Fruit fly (Drosophila melanogaster): ENCODE measurements around the gene AP-1gamma.

The AP-1gamma gene

dm6 chrX:9130243-9130642, 21.8 kb downstream of the AP-1gamma start (continued):
- TF ChIP-seq gsb-n (tag; optimal IDR thresholded peaks at IDR 0.05) (peak; percentile 78), CG17612 (GFP tag; IDR thresholded peaks at IDR 0.05) (no peak), phol (tag; optimal IDR thresholded peaks at IDR 0.05) (no peak), CG8281 (tag; optimal IDR thresholded peaks at IDR 0.05) (peak; percentile 85), CG4360 (GFP tag; IDR thresholded peaks at IDR 0.05) (no peak), CG2120 (GFP tag; optimal IDR thresholded peaks at IDR 0.05) (no peak), tna (GFP tag; IDR thresholded peaks at IDR 0.05; ENCODE audit: partially characterized antibody) (no peak), pros (GFP tag; optimal IDR thresholded peaks at IDR 0.05) (peak; percentile 91), CG6791 (GFP tag; IDR thresholded peaks at IDR 0.05; ENCODE audit: partially characterized antibody) (no peak), cwo (GFP tag; optimal IDR thresholded peaks at IDR 0.05) (no peak), pzg (GFP tag; optimal IDR thresholded peaks at IDR 0.05) (no peak), peb (GFP tag; IDR thresholded peaks at IDR 0.05) (no peak), eyg (GFP tag; optimal IDR thresholded peaks at IDR 0.05) (no peak)

DNA sequence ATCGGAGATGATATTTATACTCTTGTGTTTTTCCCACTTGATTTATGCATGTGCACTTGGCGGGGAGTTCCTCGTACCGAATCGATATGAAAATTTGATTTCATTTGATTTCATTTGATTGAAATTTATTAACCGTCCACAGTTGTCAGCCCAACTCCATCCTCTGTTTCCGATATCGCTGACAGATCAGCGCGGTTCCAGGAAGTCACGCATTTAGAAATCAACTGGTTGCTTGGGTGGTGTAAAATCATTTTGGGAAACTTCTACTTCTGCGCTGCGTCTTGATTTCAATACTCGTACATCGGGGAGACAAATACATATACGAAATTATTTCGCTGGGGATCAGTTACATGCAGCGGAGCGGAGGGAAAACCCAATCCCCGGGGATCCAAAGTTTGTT, 23.0 kb downstream of the AP-1gamma start:
- TF ChIP-seq Abd-B (GFP tag; optimal IDR thresholded peaks at IDR 0.05), result no peak
- no peak for TF ChIP-seq MBD-R2 (GFP tag; IDR thresholded peaks at IDR 0.05)
- no peak for TF ChIP-seq CG18262 (tag; optimal IDR thresholded peaks at IDR 0.05)
- no peak for TF ChIP-seq ci (GFP tag; IDR thresholded peaks at IDR 0.05)
- TF ChIP-seq Stat92E (GFP tag; optimal IDR thresholded peaks at IDR 0.05), result peak in 1 of 3 experiments; percentile 91
- TF ChIP-seq CG11723 (GFP tag; optimal IDR thresholded peaks at IDR 0.05), result no peak
- TF ChIP-seq cg (GFP tag; optimal IDR thresholded peaks at IDR 0.05), result peak; percentile 2
- no peak for TF ChIP-seq Doc2 (GFP tag; IDR thresholded peaks at IDR 0.05)
- TF ChIP-seq Scr (GFP tag; IDR thresholded peaks at IDR 0.05; ENCODE audit: partially characterized antibody), result no peak
- TF ChIP-seq CG6765 (GFP tag; optimal IDR thresholded peaks at IDR 0.05), result no peak

DNA sequence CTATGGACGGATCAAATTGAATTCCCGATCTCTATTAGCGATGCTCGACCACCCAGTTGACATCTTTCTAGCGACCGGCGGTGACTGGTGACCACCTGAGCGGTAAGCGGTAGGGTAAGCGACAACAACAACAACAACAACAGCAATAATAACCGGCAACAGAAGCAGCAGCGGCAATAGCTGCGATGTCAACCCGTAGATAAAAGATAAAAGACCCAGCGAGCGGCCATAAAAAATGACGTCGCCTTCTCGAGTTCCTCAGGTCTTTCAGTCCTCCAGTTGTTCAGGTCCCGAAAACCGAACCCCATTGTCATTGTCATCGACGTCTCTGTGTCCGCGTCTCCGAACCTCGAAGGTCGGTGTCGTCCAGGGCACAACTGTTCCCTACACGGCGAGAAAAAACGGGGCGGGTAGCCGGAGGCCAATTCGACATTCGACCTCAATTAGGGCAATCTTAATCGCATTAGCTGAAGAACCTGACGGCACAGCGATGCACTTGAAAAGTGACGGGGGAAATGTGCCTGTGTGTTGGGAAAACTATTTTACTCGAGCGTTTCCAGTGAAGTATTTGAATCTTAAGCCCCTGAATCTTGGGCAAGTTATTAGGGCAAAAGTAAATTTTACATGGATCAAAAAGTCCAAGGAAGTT, 24.2 kb downstream of the AP-1gamma start:
- TF ChIP-seq CG4360 (GFP tag; IDR thresholded peaks at IDR 0.05) (peak; percentile 95), sens (GFP tag) (peak; percentile 43), CG10543 (GFP tag; optimal IDR thresholded peaks at IDR 0.05) (peak; percentile 5), CG17829 (tag; optimal IDR thresholded peaks at IDR 0.05) (peak; percentile 0), insv (GFP tag; optimal IDR thresholded peaks at IDR 0.05) (peak in 1 of 2 experiments; percentile 14), CG13424 (tag; optimal IDR thresholded peaks at IDR 0.05) (no peak), tll (GFP tag; optimal IDR thresholded peaks at IDR 0.05) (peak in 1 of 2 experiments; percentile 86), CG17328 (GFP tag; IDR thresholded peaks at IDR 0.05) (no peak), row (GFP tag; IDR thresholded peaks at IDR 0.05) (0 out of 3 replicates have a peak, but pooled peaks have one; percentile 10), Tbp (GFP tag; optimal IDR thresholded peaks at IDR 0.05) (no peak), Sox102F (GFP tag; optimal IDR thresholded peaks at IDR 0.05) (no peak), sr (GFP tag; IDR thresholded peaks at IDR 0.05) (no peak), CG4328 (GFP tag; optimal IDR thresholded peaks at IDR 0.05) (no peak), cad (GFP tag; optimal IDR thresholded peaks at IDR 0.05) (peak; percentile 84), Ssrp (tag; optimal IDR thresholded peaks at IDR 0.05) (no peak), grn (GFP tag; optimal IDR thresholded peaks at IDR 0.05) (peak; percentile 90), CG4424 (GFP tag; optimal IDR thresholded peaks at IDR 0.05) (no peak), Adf1 (GFP tag; IDR thresholded peaks at IDR 0.05) (no peak), CG5180 (GFP tag; optimal IDR thresholded peaks at IDR 0.05) (peak; percentile 30), sqz (GFP tag; optimal IDR thresholded peaks at IDR 0.05) (peak; percentile 40), zen (tag; optimal IDR thresholded peaks at IDR 0.05) (peak; percentile 85), oc (tag; optimal IDR thresholded peaks at IDR 0.05) (peak; percentile 52), D (optimal IDR thresholded peaks at IDR 0.05) (no peak), D (GFP tag; optimal IDR thresholded peaks at IDR 0.05) (no peak), CG13894 (tag; optimal IDR thresholded peaks at IDR 0.05) (peak; percentile 20), CG1603 (tag; optimal IDR thresholded peaks at IDR 0.05) (peak; percentile 14)
